Fruit fly (Drosophila melanogaster): ENCODE results near the gene CG13599.
A peak's percentile ranks its signal among the peaks of the same experiment; 100 is the strongest.

Gene CG13599

DNA sequence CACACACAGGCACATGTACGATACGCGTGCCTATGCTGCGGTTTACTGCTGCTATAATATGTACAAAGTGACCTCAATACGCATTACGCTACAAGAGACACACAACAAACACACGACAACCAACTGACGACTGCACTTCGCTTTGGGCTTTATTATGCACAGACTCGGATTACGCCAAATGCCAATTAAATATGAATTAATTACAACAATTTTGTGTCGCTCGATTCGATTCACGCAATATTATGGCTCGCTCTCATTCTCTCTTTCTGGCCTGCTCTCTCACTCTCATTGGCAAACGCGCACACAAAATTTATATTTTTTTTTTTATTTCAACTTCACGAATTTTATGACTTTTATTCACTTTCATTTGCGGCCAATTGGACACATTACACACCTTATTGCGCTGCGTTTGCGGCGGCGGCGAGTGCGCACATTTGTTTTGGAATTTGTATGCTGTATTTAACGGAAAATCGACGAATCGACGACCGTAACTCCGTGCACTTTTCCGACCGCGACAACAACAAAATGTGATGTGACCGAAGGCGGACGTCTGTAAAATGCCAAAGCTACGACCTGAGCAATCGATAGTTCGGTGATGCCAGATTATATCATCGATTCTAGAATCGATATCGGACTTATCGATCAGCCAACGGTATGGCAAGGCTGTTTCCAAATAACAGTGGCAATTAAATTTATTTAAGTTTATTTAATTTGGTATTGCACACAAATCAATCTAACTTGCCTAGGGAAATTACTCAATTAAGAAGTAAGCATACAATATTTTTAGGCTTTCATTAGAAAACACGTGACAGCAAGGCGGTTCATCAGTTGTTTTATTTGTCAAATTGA is 8.7 kb upstream of the CG13599 start, which contains the start of the genes sba and CG31141 (continued):
- TF ChIP-seq MBD-R2 (GFP tag; IDR thresholded peaks at IDR 0.05) (peak; percentile 57), pnt (GFP tag; optimal IDR thresholded peaks at IDR 0.05) (no peak), run (tag; optimal IDR thresholded peaks at IDR 0.05) (no peak), toy (GFP tag; IDR thresholded peaks at IDR 0.05) (no peak), CG12659 (GFP tag; optimal IDR thresholded peaks at IDR 0.05) (peak; percentile 84), p53 (GFP tag; optimal IDR thresholded peaks at IDR 0.05) (no peak), CG6813 (GFP tag; optimal IDR thresholded peaks at IDR 0.05) (no peak), ase (GFP tag; IDR thresholded peaks at IDR 0.05) (no peak), gsb (GFP tag; IDR thresholded peaks at IDR 0.05) (no peak), CG8281 (tag; optimal IDR thresholded peaks at IDR 0.05) (no peak), stc (GFP tag; IDR thresholded peaks at IDR 0.05) (no peak; the same call in 1 of the 2 replicates), unpg (GFP tag; optimal IDR thresholded peaks at IDR 0.05) (peak; percentile 10), gce (GFP tag; IDR thresholded peaks at IDR 0.05) (no peak), CG10565 (GFP tag; optimal IDR thresholded peaks at IDR 0.05) (no peak), ato (GFP tag; IDR thresholded peaks at IDR 0.05; ENCODE audit: partially characterized antibody) (peak; percentile 84), CG7987 (GFP tag; optimal IDR thresholded peaks at IDR 0.05) (peak; percentile 19), Ets65A (GFP tag) (no peak), Nf-YA (GFP tag; IDR thresholded peaks at IDR 0.05) (no peak), CG18599 (GFP tag; optimal IDR thresholded peaks at IDR 0.05) (no peak), CG17912 (GFP tag; optimal IDR thresholded peaks at IDR 0.05) (peak; percentile 46), Hey (tag; optimal IDR thresholded peaks at IDR 0.05) (no peak), dmrt99B (tag; optimal IDR thresholded peaks at IDR 0.05) (no peak), CG4820 (GFP tag; optimal IDR thresholded peaks at IDR 0.05) (no peak), jigr1 (GFP tag; IDR thresholded peaks at IDR 0.05) (no peak), CG4730 (GFP tag; IDR thresholded peaks at IDR 0.05) (no peak), nerfin-1 (tag; optimal IDR thresholded peaks at IDR 0.05) (peak; percentile 90), slp2 (GFP tag; optimal IDR thresholded peaks at IDR 0.05) (no peak), CG2202 (tag; optimal IDR thresholded peaks at IDR 0.05) (no peak), sqz (GFP tag; optimal IDR thresholded peaks at IDR 0.05) (peak; percentile 68), CG3281 (GFP tag; optimal IDR thresholded peaks at IDR 0.05) (no peak), z (GFP tag; IDR thresholded peaks at IDR 0.05) (no peak), CG3163 (GFP tag; optimal IDR thresholded peaks at IDR 0.05) (no peak), CG5180 (GFP tag; optimal IDR thresholded peaks at IDR 0.05) (no peak), Gug (GFP tag; IDR thresholded peaks at IDR 0.05) (no peak), fu2 (GFP tag; optimal IDR thresholded peaks at IDR 0.05) (no peak), CG13123 (GFP tag; optimal IDR thresholded peaks at IDR 0.05) (no peak), MTF-1 (GFP tag; optimal IDR thresholded peaks at IDR 0.05; ENCODE audit: borderline replicate concordance) (no peak), Dll (GFP tag; IDR thresholded peaks at IDR 0.05; ENCODE audit: partially characterized antibody) (peak; percentile 79), bab2 (GFP tag; optimal IDR thresholded peaks at IDR 0.05) (no peak), aop (GFP tag; IDR thresholded peaks at IDR 0.05) (no peak), da (GFP tag; optimal IDR thresholded peaks at IDR 0.05) (no peak), sima (GFP tag; optimal IDR thresholded peaks at IDR 0.05) (no peak), CG10543 (GFP tag; optimal IDR thresholded peaks at IDR 0.05) (no peak), lmd (GFP tag; IDR thresholded peaks at IDR 0.05) (no peak), Blimp-1 (GFP tag; optimal IDR thresholded peaks at IDR 0.05) (peak; percentile 38), Xrp1 (GFP tag; IDR thresholded peaks at IDR 0.05) (no peak), CoRest (tag; optimal IDR thresholded peaks at IDR 0.05) (peak; percentile 59), inv (GFP tag; IDR thresholded peaks at IDR 0.05; ENCODE audit: partially characterized antibody) (peak; percentile 78; the same call in 1 of the 2 replicates), Hr3 (GFP tag; optimal IDR thresholded peaks at IDR 0.05) (no peak), CG15073 (GFP tag; optimal IDR thresholded peaks at IDR 0.05) (no peak)
